Worm (Caenorhabditis elegans) whole organism, early embryonic: ENCODE measurements around the gene cyc-2.1.

Experiments
- ama-1 ChIP-seq: fragments of 150-350 bp; optimal IDR thresholded peaks from 2 replicates; lab custom pipeline; 2014
- ceh-13 ChIP-seq: fragments of 200-800 bp; sonication (Bioruptor generic); optimal IDR thresholded peaks from 2 replicates; lab custom pipeline; 2018; ENCODE audit warnings: mild to moderate bottlenecking, missing genetic modification characterization, missing compliant biosample characterization
- ceh-36 ChIP-seq: sonication (generic microtip); optimal IDR thresholded peaks from 2 replicates; lab custom pipeline; 2016; ENCODE audit warnings: missing genetic modification characterization, inconsistent platforms, missing compliant biosample characterization
- flt-1 ChIP-seq: fragments of 200-800 bp; sonication (Bioruptor generic); IDR thresholded peaks from 2 replicates; pipeline ENCODE4 v1.3.6; 2022; ENCODE audit warnings: missing genetic modification characterization, missing compliant biosample characterization
- hmbx-1 ChIP-seq: sonication (generic microtip); optimal IDR thresholded peaks from 2 replicates; lab custom pipeline; 2016; ENCODE audit warnings: mild to moderate bottlenecking, missing genetic modification characterization, missing compliant biosample characterization
- sea-1 ChIP-seq: fragments of 200-800 bp; sonication (Bioruptor generic); conservative IDR thresholded peaks from 2 replicates; pipeline ENCODE4 v1.3.6; 2022; ENCODE audit warnings: missing genetic modification characterization, missing compliant biosample characterization
- tbx-11 ChIP-seq: fragments of 200-800 bp; sonication (Bioruptor generic); IDR thresholded peaks from 2 replicates; pipeline ENCODE4 v1.3.6; 2022; ENCODE audit warnings: missing genetic modification characterization, missing compliant biosample characterization

DNA sequence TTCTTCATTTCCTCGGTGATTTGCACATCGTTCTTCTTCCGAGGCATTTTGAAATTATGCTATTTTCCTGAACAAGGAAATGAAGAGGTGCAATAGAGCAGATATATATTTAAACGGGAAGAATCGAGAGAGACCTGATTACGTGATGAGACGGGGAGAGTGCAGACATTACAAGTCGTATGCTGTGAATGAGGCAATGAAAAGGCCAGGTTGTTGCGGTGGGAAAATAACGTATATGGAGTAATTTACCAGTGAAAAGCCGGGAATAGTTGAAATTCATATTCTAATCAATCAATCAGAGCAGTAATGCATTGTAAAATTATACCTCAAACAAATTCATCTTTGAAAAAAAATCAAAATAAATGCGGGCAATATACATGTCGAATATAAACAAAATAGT, 9.8 kb upstream of the cyc-2.1 start, which contains the start of gene Y17G9B.8:
- no peak for TF ChIP-seq ceh-36 (tag; lab: Kevin White, UChicago)
- no peak for TF ChIP-seq ama-1 (lab: Kevin White, UChicago)
- no peak for TF ChIP-seq hmbx-1 (tag; lab: Kevin White, UChicago)
- no peak for TF ChIP-seq ceh-13 (GFP tag; lab: Kevin White, UChicago)
- TF ChIP-seq flt-1 (GFP tag; lab: Robert Waterston, UW), result no peak
- no peak for TF ChIP-seq tbx-11 (GFP tag; lab: Robert Waterston, UW)
- no peak for TF ChIP-seq sea-1
